Fruit fly (Drosophila melanogaster) whole organism, embryonic: ENCODE data around the gene CG8562.

Source experiments
- Atf3 ChIP-seq: fragments of 200-800 bp; sonication (Bioruptor generic); optimal IDR thresholded peaks from 3 replicates; lab custom pipeline; 2016; ENCODE audit warnings: missing biosample characterization, missing genetic modification characterization
- Awh ChIP-seq: fragments of 200-800 bp; sonication (Bioruptor generic); IDR thresholded peaks from 2 replicates; pipeline ENCODE4, ENCODE4 v1.3.6; 2022; ENCODE audit warnings: missing biosample characterization, missing genetic modification characterization
- B-H1 ChIP-seq: fragments of 200-800 bp; sonication (Bioruptor generic); IDR thresholded peaks from 3 replicates; pipeline ENCODE4 v1.3.6; 2022; ENCODE audit warnings: missing biosample characterization, missing genetic modification characterization
- BEAF-32 ChIP-seq: fragments of 200-800 bp; sonication (Bioruptor generic); optimal IDR thresholded peaks from 3 replicates; lab custom pipeline; 2017; ENCODE audit warnings: missing biosample characterization, missing genetic modification characterization, mild to moderate bottlenecking, moderate library complexity, missing genetic modification reagents
- CG1024 ChIP-seq: fragments of 200-800 bp; sonication (Bioruptor generic); IDR thresholded peaks from 2 replicates; pipeline ENCODE4 v1.3.6; 2022; ENCODE audit warnings: missing biosample characterization, missing genetic modification characterization
- CG10321 ChIP-seq: fragments of 200-800 bp; sonication (Bioruptor generic); IDR thresholded peaks from 2 replicates; pipeline ENCODE4 v1.3.6; 2022; ENCODE audit warnings: missing biosample characterization, missing genetic modification characterization
- CG10431 ChIP-seq: fragments of 200-800 bp; sonication (Bioruptor generic); optimal IDR thresholded peaks from 3 replicates; lab custom pipeline; 2018; ENCODE audit warnings: missing biosample characterization, mild to moderate bottlenecking, missing genetic modification characterization
- CG11456 ChIP-seq: fragments of 200-800 bp; sonication (Bioruptor generic); IDR thresholded peaks from 3 replicates; pipeline ENCODE4 v1.3.6; 2022; ENCODE audit warnings: missing biosample characterization, missing genetic modification characterization
- CG12391 ChIP-seq: fragments of 200-800 bp; sonication (Bioruptor generic); optimal IDR thresholded peaks from 3 replicates; lab custom pipeline; 2018; ENCODE audit warnings: missing biosample characterization, mild to moderate bottlenecking, missing genetic modification characterization, moderate library complexity
- CG1529 ChIP-seq: fragments of 200-800 bp; sonication (Bioruptor generic); optimal IDR thresholded peaks from 3 replicates; lab custom pipeline; 2018; ENCODE audit warnings: missing biosample characterization, missing genetic modification characterization
- CG15479 ChIP-seq: fragments of 200-800 bp; sonication (Bioruptor generic); optimal IDR thresholded peaks from 3 replicates; lab custom pipeline; 2019; ENCODE audit warnings: missing biosample characterization, mild to moderate bottlenecking, missing genetic modification characterization, moderate library complexity
- CG1603 ChIP-seq: fragments of 200-800 bp; sonication (Bioruptor generic); optimal IDR thresholded peaks from 2 replicates; lab custom pipeline; 2019; ENCODE audit warnings: missing biosample characterization, mild to moderate bottlenecking, missing genetic modification characterization, moderate library complexity
- CG18619 ChIP-seq: fragments of 200-800 bp; sonication (Bioruptor generic); optimal IDR thresholded peaks from 3 replicates; lab custom pipeline; 2017; ENCODE audit warnings: missing biosample characterization, mild to moderate bottlenecking, missing genetic modification characterization
- CG30431 ChIP-seq: fragments of 200-800 bp; sonication (Bioruptor generic); optimal IDR thresholded peaks from 2 replicates; lab custom pipeline; 2017; ENCODE audit warnings: missing biosample characterization, missing genetic modification characterization
- CG3281 ChIP-seq: fragments of 200-800 bp; sonication (Bioruptor generic); optimal IDR thresholded peaks from 3 replicates; lab custom pipeline; 2017; ENCODE audit warnings: missing biosample characterization, mild to moderate bottlenecking, missing genetic modification characterization
- CG33213 ChIP-seq: fragments of 200-800 bp; sonication (Bioruptor generic); optimal IDR thresholded peaks from 3 replicates; lab custom pipeline; 2016; ENCODE audit warnings: missing biosample characterization, missing genetic modification characterization
- CG34376 ChIP-seq: fragments of 200-800 bp; sonication (Bioruptor generic); optimal IDR thresholded peaks from 2 replicates; lab custom pipeline; 2018; ENCODE audit warnings: missing biosample characterization, mild to moderate bottlenecking, missing genetic modification characterization
- CG4617 ChIP-seq: fragments of 200-800 bp; sonication (Bioruptor generic); optimal IDR thresholded peaks from 3 replicates; lab custom pipeline; 2016; ENCODE audit warnings: missing biosample characterization, missing genetic modification characterization, borderline replicate concordance
- CG6272 ChIP-seq: fragments of 200-800 bp; sonication (Bioruptor generic); IDR thresholded peaks from 2 replicates; pipeline ENCODE4 v1.3.6; 2022; ENCODE audit warnings: missing biosample characterization, missing genetic modification characterization
- CG6813 ChIP-seq: fragments of 200-800 bp; sonication (Bioruptor generic); optimal IDR thresholded peaks from 2 replicates; lab custom pipeline; 2017; ENCODE audit warnings: missing biosample characterization, missing genetic modification characterization, mild to moderate bottlenecking, moderate library complexity, missing genetic modification reagents
- CG7839 ChIP-seq: fragments of 200-800 bp; sonication (Bioruptor generic); optimal IDR thresholded peaks from 3 replicates; lab custom pipeline; 2018; ENCODE audit warnings: missing biosample characterization, mild to moderate bottlenecking, missing genetic modification characterization, moderate library complexity
- CG8290 ChIP-seq, 3 experiments: fragments of 200-800 bp; sonication (Bioruptor generic); optimal IDR thresholded peaks; 2 replicates each; lab custom pipeline; 2016 to 2019; ENCODE audit warnings: missing biosample characterization in 3 of 3, missing genetic modification characterization in 3 of 3, mild to moderate bottlenecking in 2 of 3, moderate library complexity in 1 of 3
- CG9817 ChIP-seq: fragments of 200-800 bp; sonication (Bioruptor generic); optimal IDR thresholded peaks from 2 replicates; lab custom pipeline; 2018; ENCODE audit warnings: missing biosample characterization, mild to moderate bottlenecking, missing genetic modification characterization, moderate library complexity
- CG9876 ChIP-seq: fragments of 200-800 bp; sonication (Bioruptor generic); optimal IDR thresholded peaks from 2 replicates; lab custom pipeline; 2016; ENCODE audit warnings: missing biosample characterization, missing genetic modification characterization
- D19A ChIP-seq: fragments of 200-800 bp; optimal IDR thresholded peaks from 3 replicates; lab custom pipeline; 2019; ENCODE audit warnings: missing biosample characterization, mild to moderate bottlenecking, missing genetic modification characterization, moderate library complexity
- Fer1 ChIP-seq: fragments of 200-800 bp; sonication (Bioruptor generic); optimal IDR thresholded peaks from 2 replicates; lab custom pipeline; 2017; ENCODE audit warnings: missing biosample characterization, mild to moderate bottlenecking, missing genetic modification characterization
- Gsc ChIP-seq: fragments of 200-800 bp; sonication (Bioruptor generic); IDR thresholded peaks from 2 replicates; pipeline ENCODE4 v1.3.6; 2022; ENCODE audit warnings: missing biosample characterization, missing genetic modification characterization
- Hmr ChIP-seq: fragments of 200-800 bp; sonication (Bioruptor generic); optimal IDR thresholded peaks from 3 replicates; lab custom pipeline; 2017; ENCODE audit warnings: mild to moderate bottlenecking, missing biosample characterization, missing genetic modification reagents, missing genetic modification characterization
- Hmx ChIP-seq: fragments of 200-800 bp; sonication (Bioruptor generic); optimal IDR thresholded peaks from 2 replicates; lab custom pipeline; 2016; ENCODE audit warnings: missing biosample characterization, missing genetic modification characterization
- NK7.1 ChIP-seq: fragments of 200-800 bp; sonication (Bioruptor generic); optimal IDR thresholded peaks from 3 replicates; lab custom pipeline; 2016; ENCODE audit warnings: missing biosample characterization, missing genetic modification characterization
- Nf-YB ChIP-seq: fragments of 200-800 bp; sonication (Bioruptor generic); optimal IDR thresholded peaks from 3 replicates; lab custom pipeline; 2019; ENCODE audit warnings: missing biosample characterization, mild to moderate bottlenecking, missing genetic modification characterization, moderate library complexity
- Scr ChIP-seq: fragments of 200-800 bp; sonication (Bioruptor generic); IDR thresholded peaks from 2 replicates; pipeline ENCODE4 v1.3.6; 2022; ENCODE audit warnings: missing biosample characterization, missing genetic modification characterization; ENCODE audit not compliant: partially characterized antibody
- Sry-β ChIP-seq: fragments of 200-800 bp; sonication (Bioruptor generic); optimal IDR thresholded peaks from 2 replicates; lab custom pipeline; 2018; ENCODE audit warnings: missing biosample characterization, mild to moderate bottlenecking, missing genetic modification characterization, moderate library complexity
- bbx ChIP-seq: fragments of 200-800 bp; sonication (Bioruptor generic); IDR thresholded peaks from 2 replicates; pipeline ENCODE4 v1.3.6; 2022; ENCODE audit warnings: missing biosample characterization, missing genetic modification characterization; ENCODE audit not compliant: partially characterized antibody
- chinmo ChIP-seq: fragments of 200-800 bp; sonication (Bioruptor generic); IDR thresholded peaks from 4 replicates; pipeline ENCODE4 v1.3.6; 2022; ENCODE audit warnings: missing biosample characterization, missing genetic modification characterization; ENCODE audit not compliant: partially characterized antibody
- dan ChIP-seq: fragments of 200-800 bp; sonication (Bioruptor generic); IDR thresholded peaks from 2 replicates; pipeline ENCODE4 v1.3.6; 2022; ENCODE audit warnings: missing biosample characterization, missing genetic modification characterization
- dimm ChIP-seq: fragments of 200-800 bp; sonication (Bioruptor generic); IDR thresholded peaks from 2 replicates; pipeline ENCODE4 v1.3.6; 2022; ENCODE audit warnings: missing biosample characterization, missing genetic modification characterization
- fd3F ChIP-seq: fragments of 200-800 bp; sonication (Bioruptor generic); optimal IDR thresholded peaks from 2 replicates; lab custom pipeline; 2018; ENCODE audit warnings: missing biosample characterization, mild to moderate bottlenecking, missing genetic modification characterization, moderate library complexity
- gcm ChIP-seq: fragments of 200-800 bp; sonication (Bioruptor generic); optimal IDR thresholded peaks from 2 replicates; lab custom pipeline; 2019; ENCODE audit warnings: missing biosample characterization, mild to moderate bottlenecking, missing genetic modification characterization, moderate library complexity
- lbe ChIP-seq: fragments of 200-800 bp; sonication (Bioruptor generic); optimal IDR thresholded peaks from 2 replicates; lab custom pipeline; 2016; ENCODE audit warnings: missing biosample characterization, mild to moderate bottlenecking, missing genetic modification characterization
- luna ChIP-seq: fragments of 200-800 bp; sonication (Bioruptor generic); optimal IDR thresholded peaks from 2 replicates; lab custom pipeline; 2016; ENCODE audit warnings: missing biosample characterization, missing genetic modification characterization
- odd ChIP-seq: fragments of 200-800 bp; sonication (Bioruptor generic); optimal IDR thresholded peaks from 2 replicates; lab custom pipeline; 2017; ENCODE audit warnings: missing biosample characterization, mild to moderate bottlenecking, missing genetic modification characterization
- psq ChIP-seq: fragments of 200-800 bp; sonication (Bioruptor generic); optimal IDR thresholded peaks from 2 replicates; lab custom pipeline; 2017; ENCODE audit warnings: missing biosample characterization, missing genetic modification characterization
- sd ChIP-seq: fragments of 200-800 bp; sonication (Bioruptor generic); optimal IDR thresholded peaks from 3 replicates; lab custom pipeline; 2018; ENCODE audit warnings: missing biosample characterization, mild to moderate bottlenecking, missing genetic modification characterization, moderate library complexity
- sens ChIP-seq: fragments of 200-800 bp; sonication (Bioruptor generic); peaks from one replicate; lab custom pipeline; 2016; ENCODE audit warnings: missing biosample characterization, missing genetic modification characterization
- sisA ChIP-seq: fragments of 200-800 bp; sonication (Bioruptor generic); IDR thresholded peaks from 2 replicates; pipeline ENCODE4 v1.3.6; 2022; ENCODE audit warnings: missing biosample characterization, missing genetic modification characterization
- sqz ChIP-seq: fragments of 200-800 bp; sonication (Bioruptor generic); optimal IDR thresholded peaks from 3 replicates; lab custom pipeline; 2018; ENCODE audit warnings: missing biosample characterization, mild to moderate bottlenecking, missing genetic modification characterization
- unpg ChIP-seq: fragments of 200-800 bp; sonication (Bioruptor generic); optimal IDR thresholded peaks from 3 replicates; lab custom pipeline; 2018; ENCODE audit warnings: missing biosample characterization, mild to moderate bottlenecking, missing genetic modification characterization, moderate library complexity
- yki ChIP-seq: fragments of >200 bp; optimal IDR thresholded peaks from 3 replicates; lab custom pipeline; 2018
- zfh1 ChIP-seq: fragments of 200-800 bp; sonication (Bioruptor generic); IDR thresholded peaks from 3 replicates; pipeline ENCODE4 v1.3.6; 2022; ENCODE audit warnings: missing biosample characterization, missing genetic modification characterization

Gene CG8562

DNA sequence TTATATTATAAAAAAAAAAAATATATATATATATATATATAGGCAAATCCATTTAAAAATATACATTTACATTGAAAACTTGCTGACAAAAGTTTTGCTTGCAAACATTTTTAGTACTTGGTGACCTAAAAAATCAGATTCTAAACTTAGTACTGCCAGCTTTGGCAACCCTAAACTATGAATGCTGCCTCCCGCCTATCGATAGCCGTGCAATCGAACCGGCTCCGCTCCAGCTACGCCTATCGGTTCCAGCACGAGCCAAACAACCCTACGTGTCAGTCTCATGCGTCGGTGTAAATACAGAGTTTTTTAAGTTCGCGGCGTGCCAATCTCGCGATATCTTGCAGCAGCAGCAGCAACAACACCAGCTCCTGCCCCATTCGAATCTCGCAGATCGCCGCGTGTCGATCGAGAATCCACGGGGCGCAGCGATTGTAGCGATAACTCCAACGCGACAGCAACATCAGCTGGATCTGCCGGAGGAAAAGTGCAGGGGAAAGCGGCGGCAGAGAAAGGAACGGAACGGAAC lies 37.7 kb upstream of the CG8562 start, which contains the start of gene Sec63 (continued):
- TF ChIP-seq CG4617 (GFP tag; lab: Kevin White, UChicago), result peak; percentile 43
- TF ChIP-seq Awh (GFP tag; lab: Robert Waterston, UW), result 0 out of 2 replicates have a peak, but pooled peaks have one; percentile 29
- TF ChIP-seq CG9817 (tag; lab: Kevin White, UChicago), result peak; percentile 54
- no peak for TF ChIP-seq CG30431 (GFP tag; lab: Kevin White, UChicago)
- TF ChIP-seq D19A (tag; lab: Kevin White, UChicago), result no peak
- no peak for TF ChIP-seq CG10431 (GFP tag; lab: Kevin White, UChicago)
- no peak for TF ChIP-seq CG9876 (GFP tag; lab: Kevin White, UChicago)
- TF ChIP-seq Hmr (GFP tag; lab: Kevin White, UChicago), result peak; percentile 67
- peak; percentile 79 for TF ChIP-seq Scr (GFP tag; lab: Robert Waterston, UW)
- peak; percentile 22 for TF ChIP-seq luna (GFP tag; lab: Kevin White, UChicago)
- peak; percentile 74 for TF ChIP-seq CG33213 (GFP tag; lab: Kevin White, UChicago)
- peak; percentile 83 for TF ChIP-seq sens
- TF ChIP-seq Sry-β (GFP tag; lab: Kevin White, UChicago), result peak; percentile 27
- TF ChIP-seq Fer1 (GFP tag; lab: Kevin White, UChicago), result peak; percentile 4
- peak; percentile 49 for TF ChIP-seq CG7839
- TF ChIP-seq dan (GFP tag; lab: Robert Waterston, UW), result no peak
- no peak for TF ChIP-seq B-H1
- TF ChIP-seq CG3281 (GFP tag; lab: Kevin White, UChicago), result peak; percentile 58
- no peak for TF ChIP-seq CG34376
- no peak for TF ChIP-seq dimm (GFP tag; lab: Robert Waterston, UW)
- peak; percentile 54 for TF ChIP-seq CG1603 (tag; lab: Kevin White, UChicago)
- peak; percentile 84 for TF ChIP-seq BEAF-32
- TF ChIP-seq CG6813 (GFP tag; lab: Kevin White, UChicago), result no peak
- no peak for TF ChIP-seq Atf3
- TF ChIP-seq zfh1 (GFP tag; lab: Robert Waterston, UW), result 0 out of 3 replicates have a peak, but pooled peaks have one; percentile 40
- 0 out of 2 replicates have a peak, but pooled peaks have one; percentile 27 for TF ChIP-seq sisA (GFP tag; lab: Robert Waterston, UW)
- no peak for TF ChIP-seq Gsc (GFP tag; lab: Robert Waterston, UW)
- no peak for TF ChIP-seq NK7.1 (GFP tag; lab: Kevin White, UChicago)
- TF ChIP-seq unpg (GFP tag; lab: Kevin White, UChicago), result peak; percentile 53
- no peak for TF ChIP-seq yki (lab: Kevin White, UChicago)
- peak; percentile 6; the same call in 2 of the 4 replicates for TF ChIP-seq chinmo (GFP tag; lab: Robert Waterston, UW)
- TF ChIP-seq Nf-YB (GFP tag; lab: Kevin White, UChicago), result no peak
- TF ChIP-seq gcm (GFP tag; lab: Kevin White, UChicago), result peak; percentile 3
- TF ChIP-seq sd (tag; lab: Kevin White, UChicago), result peak; percentile 19
- peak; percentile 35 for TF ChIP-seq CG8290 (GFP tag; optimal IDR thresholded peaks at IDR 0.05; lab: Kevin White, UChicago)
- peak in 1 of 2 experiments; percentile 81 for TF ChIP-seq CG8290 (tag; optimal IDR thresholded peaks at IDR 0.05; lab: Kevin White, UChicago)
- TF ChIP-seq sqz (GFP tag; lab: Kevin White, UChicago), result no peak
- TF ChIP-seq CG11456 (GFP tag; lab: Robert Waterston, UW), result peak; percentile 68; the same call in 1 of the 3 replicates
- no peak for TF ChIP-seq Hmx
- peak; percentile 58 for TF ChIP-seq CG12391 (tag; lab: Kevin White, UChicago)
- TF ChIP-seq CG10321, result no peak
- peak; percentile 97 for TF ChIP-seq bbx (GFP tag; lab: Robert Waterston, UW)
- no peak for TF ChIP-seq lbe (GFP tag; lab: Kevin White, UChicago)
- peak; percentile 53 for TF ChIP-seq CG6272 (GFP tag; lab: Robert Waterston, UW)
- TF ChIP-seq CG18619, result peak; percentile 35
- TF ChIP-seq odd (GFP tag; lab: Kevin White, UChicago), result peak; percentile 36
- TF ChIP-seq CG15479 (GFP tag; lab: Kevin White, UChicago), result no peak
- TF ChIP-seq psq, result no peak
- TF ChIP-seq CG1024 (GFP tag; lab: Robert Waterston, UW), result no peak
- no peak for TF ChIP-seq fd3F (GFP tag; lab: Kevin White, UChicago)
- no peak for TF ChIP-seq CG1529 (GFP tag; lab: Kevin White, UChicago)
